Worm (Caenorhabditis elegans): ENCODE data around the gene pqn-13.
A peak's percentile ranks its signal among the peaks of the same experiment; 100 is the strongest.

The pqn-13 gene

ce11 chrV:5634445-5634844, 41.5 kb downstream of the pqn-13 start:
- TF ChIP-seq nhr-80 (tag; optimal IDR thresholded peaks at IDR 0.05), result peak; percentile 38
- no peak for TF ChIP-seq Y53F4B.3 (GFP tag; IDR thresholded peaks at IDR 0.05)

ce11 chrV:5630792-5631191, 45.1 kb downstream of the pqn-13 start, which contains the start of gene acy-4:
TSS of gene acy-4 (minus strand) at chrV:5630892.
- TF ChIP-seq hrde-1 (tag; optimal IDR thresholded peaks at IDR 0.05; ENCODE audit: borderline replicate concordance) (no peak), lin-54 (GFP tag; optimal IDR thresholded peaks at IDR 0.05) (no peak), somi-1 (GFP tag; optimal IDR thresholded peaks at IDR 0.05) (no peak), madf-10 (tag; optimal IDR thresholded peaks at IDR 0.05) (no peak), B0019.2 (GFP tag; conservative IDR thresholded peaks at IDR 0.05) (no peak), repo-1 (tag; optimal IDR thresholded peaks at IDR 0.05) (no peak), B0035.1 (tag; optimal IDR thresholded peaks at IDR 0.05) (no peak), F52B5.7 (tag; optimal IDR thresholded peaks at IDR 0.05) (no peak), nhr-90 (tag; optimal IDR thresholded peaks at IDR 0.05) (no peak), T26A5.8 (tag; optimal IDR thresholded peaks at IDR 0.05) (no peak), lag-1 (GFP tag; IDR thresholded peaks at IDR 0.05) (no peak), nhr-120 (GFP tag; IDR thresholded peaks at IDR 0.05) (no peak), Y53F4B.3 (GFP tag; IDR thresholded peaks at IDR 0.05) (no peak)

ce11 chrV:5628014-5628413, 47.9 kb downstream of the pqn-13 start:
- TF ChIP-seq rec-8 (tag; optimal IDR thresholded peaks at IDR 0.05) (no peak), K12H6.12 (tag; optimal IDR thresholded peaks at IDR 0.05) (peak; percentile 17)

ce11 chrV:5621390-5621789, 54.5 kb downstream of the pqn-13 start, which contains the start of gene M03E7.1:
TSS of gene M03E7.1 (plus strand) at chrV:5621690.
- TF ChIP-seq fkh-3 (tag; optimal IDR thresholded peaks at IDR 0.05) (no peak), C06A6.2 (GFP tag; conservative IDR thresholded peaks at IDR 0.05) (no peak), pha-4 (tag; optimal IDR thresholded peaks at IDR 0.05) (no peak), tbp1 (GFP tag; optimal IDR thresholded peaks at IDR 0.05) (no peak), chd-7 (tag; optimal IDR thresholded peaks at IDR 0.05) (no peak), mxl-1 (tag; optimal IDR thresholded peaks at IDR 0.05) (no peak), unc-130 (GFP tag; optimal IDR thresholded peaks at IDR 0.05) (no peak), ztf-3 (GFP tag; optimal IDR thresholded peaks at IDR 0.05) (no peak), snpc-1.1 (tag; optimal IDR thresholded peaks at IDR 0.05; ENCODE audit: insufficient read depth) (no peak), ztf-22 (GFP tag; optimal IDR thresholded peaks at IDR 0.05) (no peak), ceh-40 (GFP tag; IDR thresholded peaks at IDR 0.05) (no peak), tlf-1 (GFP tag; optimal IDR thresholded peaks at IDR 0.05) (no peak), xnd-1 (tag; optimal IDR thresholded peaks at IDR 0.05) (no peak), F57A8.1 (GFP tag; optimal IDR thresholded peaks at IDR 0.05) (no peak), sptf-2 (GFP tag; optimal IDR thresholded peaks at IDR 0.05) (no peak), F55B11.4 (tag; optimal IDR thresholded peaks at IDR 0.05; ENCODE audit: borderline replicate concordance, insufficient read depth) (no peak), attf-3 (GFP tag; conservative IDR thresholded peaks at IDR 0.05) (no peak), hsf-1 (GFP tag; IDR thresholded peaks at IDR 0.05) (no peak), ccch-3 (GFP tag; optimal IDR thresholded peaks at IDR 0.05) (no peak), ets-4 (GFP tag; optimal IDR thresholded peaks at IDR 0.05) (no peak)

Data from whole organism, young adult.